Worm (Caenorhabditis elegans): ENCODE measurements around the gene H20E11.2.

DNA sequence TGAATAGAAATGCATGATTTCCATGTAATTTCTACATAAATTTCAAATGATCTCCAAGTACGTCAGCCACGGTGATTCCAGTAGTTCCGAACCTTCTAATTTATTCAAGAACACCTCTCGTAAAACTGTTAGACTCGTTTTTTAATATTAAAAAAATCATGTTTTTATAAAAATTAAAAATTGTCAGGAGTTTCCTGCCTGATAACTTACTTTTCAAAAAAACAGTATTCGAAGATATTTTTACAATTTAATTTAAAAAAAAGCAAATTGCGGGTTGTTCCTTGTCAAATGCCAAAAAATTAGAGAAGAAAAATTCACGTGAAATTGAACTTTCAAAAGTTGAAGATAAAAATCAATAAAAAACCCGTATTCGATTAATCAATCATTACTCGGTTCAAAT lies 32.0 kb upstream of the H20E11.2 start, which contains the start of the genes C17H12.3 and C17H12.12:
- no peak for TF ChIP-seq unc-62 (GFP tag; optimal IDR thresholded peaks at IDR 0.05)
- no peak for TF ChIP-seq bed-3 (GFP tag; optimal IDR thresholded peaks at IDR 0.05)
- TF ChIP-seq tbx-8 (GFP tag; optimal IDR thresholded peaks at IDR 0.05), result no peak
- TF ChIP-seq ces-1 (GFP tag; optimal IDR thresholded peaks at IDR 0.05), result no peak
- no peak for TF ChIP-seq lin-13 (tag; optimal IDR thresholded peaks at IDR 0.05)
- no peak for TF ChIP-seq mab-5 (tag; optimal IDR thresholded peaks at IDR 0.05)
